Worm (Caenorhabditis elegans) whole organism, L2 larva: ENCODE results near the gene F54D12.7.

Experiments
- C34F6.9 ChIP-seq: fragments of 150-350 bp; optimal IDR thresholded peaks from 2 replicates; lab custom pipeline; 2014; ENCODE audit warnings: missing biosample characterization, missing genetic modification characterization
- R02D3.7 ChIP-seq: fragments of 150-350 bp; optimal IDR thresholded peaks from 2 replicates; lab custom pipeline; 2014; ENCODE audit warnings: missing biosample characterization, missing genetic modification characterization
- Y55F3AM.14 ChIP-seq: fragments of 200-800 bp; sonication (Bioruptor generic); optimal IDR thresholded peaks from 2 replicates; lab custom pipeline; 2018; ENCODE audit warnings: mild to moderate bottlenecking, missing genetic modification characterization, missing compliant biosample characterization
- ZK546.5 ChIP-seq: sonication (generic microtip); optimal IDR thresholded peaks from 2 replicates; lab custom pipeline; 2017; ENCODE audit warnings: missing biosample characterization, missing genetic modification characterization
- alr-1 ChIP-seq: fragments of 150-350 bp; optimal IDR thresholded peaks from 2 replicates; lab custom pipeline; 2014; ENCODE audit warnings: missing biosample characterization, missing genetic modification characterization
- blmp-1 ChIP-seq: sonication (generic microtip); optimal IDR thresholded peaks from 2 replicates; lab custom pipeline; 2017; ENCODE audit warnings: missing genetic modification characterization, mild to moderate bottlenecking, missing compliant biosample characterization, antibody characterized with exemption, moderate library complexity; ENCODE audit not compliant: insufficient read depth
- ceh-16 ChIP-seq: fragments of 150-350 bp; optimal IDR thresholded peaks from 2 replicates; lab custom pipeline; 2014; ENCODE audit warnings: missing biosample characterization, missing genetic modification characterization
- ceh-82 ChIP-seq: fragments of 150-350 bp; optimal IDR thresholded peaks from 2 replicates; lab custom pipeline; 2014; ENCODE audit warnings: missing biosample characterization, missing genetic modification characterization
- crh-2 ChIP-seq: sonication (generic microtip); optimal IDR thresholded peaks from 2 replicates; lab custom pipeline; 2017; ENCODE audit warnings: missing biosample characterization, missing genetic modification characterization
- egl-27 ChIP-seq: sonication (generic microtip); optimal IDR thresholded peaks from 3 replicates; lab custom pipeline; 2017; ENCODE audit warnings: missing biosample characterization, missing genetic modification reagents, missing genetic modification characterization
- elt-3 ChIP-seq: sonication (generic microtip); optimal IDR thresholded peaks from 2 replicates; lab custom pipeline; 2017; ENCODE audit warnings: missing biosample characterization, missing genetic modification characterization
- fos-1 ChIP-seq: fragments of 150-350 bp; optimal IDR thresholded peaks from 2 replicates; lab custom pipeline; 2014; ENCODE audit warnings: missing biosample characterization, missing genetic modification characterization
- lin-13 ChIP-seq: fragments of 150-350 bp; optimal IDR thresholded peaks from 2 replicates; lab custom pipeline; 2014; ENCODE audit warnings: missing biosample characterization, missing genetic modification reagents, missing genetic modification characterization
- lin-39 ChIP-seq: fragments of 150-350 bp; optimal IDR thresholded peaks from 2 replicates; lab custom pipeline; 2014; ENCODE audit warnings: missing biosample characterization, missing genetic modification reagents, missing genetic modification characterization
- lsy-2 ChIP-seq, 2 experiments: fragments of 150-350 bp in 1 of 2; sonication (generic microtip) in 1 of 2; optimal IDR thresholded peaks; 2 replicates each; lab custom pipeline; 2014 to 2017; ENCODE audit warnings: missing biosample characterization in 2 of 2, missing genetic modification characterization in 2 of 2
- nhr-10 ChIP-seq: sonication (generic microtip); optimal IDR thresholded peaks from 2 replicates; lab custom pipeline; 2017; ENCODE audit warnings: missing biosample characterization, missing genetic modification characterization
- nhr-11 ChIP-seq: fragments of 150-350 bp; optimal IDR thresholded peaks from 2 replicates; lab custom pipeline; 2014; ENCODE audit warnings: missing biosample characterization, missing genetic modification characterization
- nhr-12 ChIP-seq: fragments of 150-350 bp; optimal IDR thresholded peaks from 2 replicates; lab custom pipeline; 2014; ENCODE audit warnings: missing biosample characterization, missing genetic modification characterization
- nhr-21 ChIP-seq: fragments of 150-350 bp; optimal IDR thresholded peaks from 2 replicates; lab custom pipeline; 2014; ENCODE audit warnings: missing biosample characterization, missing genetic modification characterization
- nhr-25 ChIP-seq: fragments of 150-350 bp; sonication (generic microtip); optimal IDR thresholded peaks from 3 replicates; lab custom pipeline; 2014; ENCODE audit warnings: missing biosample characterization, missing genetic modification characterization
- nhr-77 ChIP-seq: fragments of 150-350 bp; optimal IDR thresholded peaks from 2 replicates; lab custom pipeline; 2014; ENCODE audit warnings: missing biosample characterization, missing genetic modification characterization
- peb-1 ChIP-seq: fragments of 150-350 bp; optimal IDR thresholded peaks from 2 replicates; lab custom pipeline; 2014; ENCODE audit warnings: missing biosample characterization, missing genetic modification characterization
- skn-1 ChIP-seq: sonication (generic microtip); optimal IDR thresholded peaks from 2 replicates; lab custom pipeline; 2017; ENCODE audit warnings: missing biosample characterization, missing genetic modification characterization
- sma-3 ChIP-seq: sonication (generic microtip); optimal IDR thresholded peaks from 2 replicates; lab custom pipeline; 2016; ENCODE audit warnings: missing genetic modification reagents, missing genetic modification characterization, missing compliant biosample characterization
- snpc-4 ChIP-seq: fragments of 150-350 bp; optimal IDR thresholded peaks from 2 replicates; lab custom pipeline; 2014; ENCODE audit warnings: missing biosample characterization, missing genetic modification characterization
- unc-39 ChIP-seq: fragments of 150-350 bp; optimal IDR thresholded peaks from 2 replicates; lab custom pipeline; 2014; ENCODE audit warnings: missing biosample characterization, missing genetic modification characterization
- unc-62 ChIP-seq: fragments of 150-350 bp; optimal IDR thresholded peaks from 2 replicates; lab custom pipeline; 2014; ENCODE audit warnings: missing biosample characterization, missing genetic modification reagents, missing genetic modification characterization
- zag-1 ChIP-seq: fragments of 150-350 bp; optimal IDR thresholded peaks from 2 replicates; lab custom pipeline; 2014; ENCODE audit warnings: missing biosample characterization, missing genetic modification characterization
- ztf-1 ChIP-seq: fragments of 200-800 bp; sonication (Bioruptor generic); conservative IDR thresholded peaks from 2 replicates; pipeline ENCODE4 v1.3.6; 2022; ENCODE audit warnings: missing genetic modification characterization, missing compliant biosample characterization

The F54D12.7 gene

ce11 chrII:1402167-1402619 is 17.0 kb upstream of the F54D12.7 start, which contains the start of gene Y51H7C.7 (continued):
- peak; percentile 8 for TF ChIP-seq snpc-4 (tag; lab: Kevin White, UChicago)
- peak in 1 of 2 experiments; percentile 75 for TF ChIP-seq lsy-2 (tag; optimal IDR thresholded peaks at IDR 0.05; lab: Kevin White, UChicago)
- TF ChIP-seq nhr-21 = no peak

ce11 chrII:1401474-1401873 is 16.3 kb upstream of the F54D12.7 start, which contains the start of gene Y51H7C.8:
Y51H7C.8 (plus strand) TSS chrII:1401774.
- TF ChIP-seq snpc-4 (tag; lab: Kevin White, UChicago) = no peak

ce11 chrII:1400105-1400504 is 14.9 kb upstream of the F54D12.7 start, which contains the start of gene F54D12.1:
F54D12.1 (plus strand) TSS chrII:1400405.
- TF ChIP-seq ZK546.5 (tag; lab: Kevin White, UChicago) = no peak
- no peak for TF ChIP-seq unc-62
- TF ChIP-seq ztf-1 (GFP tag; lab: Robert Waterston, UW) = no peak
- no peak for TF ChIP-seq sma-3 (GFP tag; lab: Kevin White, UChicago)
- TF ChIP-seq skn-1 = no peak
- no peak for TF ChIP-seq alr-1
- TF ChIP-seq ceh-16 (tag; lab: Kevin White, UChicago) = no peak
- TF ChIP-seq unc-39 (tag; lab: Kevin White, UChicago) = no peak
- no peak for TF ChIP-seq ceh-82 (tag; lab: Kevin White, UChicago)
- no peak for TF ChIP-seq nhr-77 (tag; lab: Kevin White, UChicago)
- no peak for TF ChIP-seq egl-27 (tag; lab: Kevin White, UChicago)

- TF ChIP-seq R02D3.7 (tag; lab: Kevin White, UChicago) (no peak), alr-1 (no peak), nhr-10 (tag; lab: Kevin White, UChicago) (no peak), Y55F3AM.14 (GFP tag; lab: Kevin White, UChicago) (no peak), peb-1 (tag; lab: Kevin White, UChicago) (no peak)
Measured at ce11 chrII:1398396-1398795, 13.2 kb upstream of the F54D12.7 start, which contains the start of gene F54D12.2. F54D12.2 (plus strand) TSS chrII:1398696.

- TF ChIP-seq elt-3 (tag; lab: Kevin White, UChicago) = no peak
- no peak for TF ChIP-seq fos-1 (tag; lab: Kevin White, UChicago)
- no peak for TF ChIP-seq crh-2
- TF ChIP-seq ztf-1 (GFP tag; lab: Robert Waterston, UW) = no peak
- TF ChIP-seq skn-1 = no peak
- TF ChIP-seq Y55F3AM.14 (GFP tag; lab: Kevin White, UChicago) = no peak
- no peak for TF ChIP-seq nhr-10 (tag; lab: Kevin White, UChicago)
- TF ChIP-seq snpc-4 (tag; lab: Kevin White, UChicago) = no peak
Measured at ce11 chrII:1397703-1398102, 12.5 kb upstream of the F54D12.7 start, which contains the start of gene F54D12.8. F54D12.8 (minus strand) TSS chrII:1398038.

- peak; percentile 29 for TF ChIP-seq blmp-1 (tag; lab: Kevin White, UChicago)
- peak; percentile 85 for TF ChIP-seq fos-1 (tag; lab: Kevin White, UChicago)
- TF ChIP-seq zag-1 (tag; lab: Kevin White, UChicago) = no peak
Measured at ce11 chrII:1386478-1386877, 1.3 kb upstream of the F54D12.7 start, which contains the start of gene aat-7. aat-7 (plus strand) TSS chrII:1386870.

ce11 chrII:1381618-1382017 is 3.6 kb downstream of the F54D12.7 start, which contains the start of gene F54D12.9:
F54D12.9 (minus strand) TSS chrII:1381718.
- TF ChIP-seq crh-2 (no peak), C34F6.9 (no peak)

ce11 chrII:1378259-1378658 is 6.9 kb downstream of the F54D12.7 start, which contains the start of gene F54D12.10:
F54D12.10 (minus strand) TSS chrII:1378359.
- TF ChIP-seq nhr-12 (tag; lab: Kevin White, UChicago) (no peak), zag-1 (tag; lab: Kevin White, UChicago) (no peak), nhr-77 (tag; lab: Kevin White, UChicago) (no peak), lin-39 (tag; lab: Kevin White, UChicago) (no peak), ZK546.5 (tag; lab: Kevin White, UChicago) (no peak), ztf-1 (GFP tag; lab: Robert Waterston, UW) (no peak), nhr-11 (tag; lab: Kevin White, UChicago) (no peak), Y55F3AM.14 (GFP tag; lab: Kevin White, UChicago) (no peak), fos-1 (tag; lab: Kevin White, UChicago) (no peak), nhr-25 (no peak), nhr-21 (no peak), lin-13 (GFP tag; lab: Kevin White, UChicago) (no peak)
